Fruit fly (Drosophila melanogaster): ENCODE measurements around the gene CG3638.
A peak's percentile ranks its signal among the peaks of the same experiment; 100 is the strongest.

Gene CG3638

dm6 chrX:1269700-1270099, 33.2 kb upstream of the CG3638 start (continued):
- TF ChIP-seq pita (GFP tag; optimal IDR thresholded peaks at IDR 0.05) = no peak
- TF ChIP-seq Asciz (GFP tag; optimal IDR thresholded peaks at IDR 0.05) = no peak
- TF ChIP-seq CG9727 (GFP tag; optimal IDR thresholded peaks at IDR 0.05) = no peak
- TF ChIP-seq knrl (GFP tag; IDR thresholded peaks at IDR 0.05; ENCODE audit: partially characterized antibody) = no peak
- TF ChIP-seq zf30C (GFP tag; optimal IDR thresholded peaks at IDR 0.05) = no peak
- TF ChIP-seq CG1603 (tag; optimal IDR thresholded peaks at IDR 0.05) = peak; percentile 18
- TF ChIP-seq CG8924 (tag; optimal IDR thresholded peaks at IDR 0.05) = no peak
- no peak for TF ChIP-seq Drgx (GFP tag; IDR thresholded peaks at IDR 0.05)
- TF ChIP-seq CG17912 (GFP tag; optimal IDR thresholded peaks at IDR 0.05) = no peak
- TF ChIP-seq Ada2b (GFP tag; IDR thresholded peaks at IDR 0.05) = no peak
- no peak for TF ChIP-seq CG12744 (GFP tag; optimal IDR thresholded peaks at IDR 0.05)
- 0 out of 3 replicates have a peak, but pooled peaks have one; percentile 35 for TF ChIP-seq CG11695 (GFP tag; IDR thresholded peaks at IDR 0.05)
- TF ChIP-seq vfl (GFP tag; optimal IDR thresholded peaks at IDR 0.05) = no peak
- TF ChIP-seq zfh1 (GFP tag; IDR thresholded peaks at IDR 0.05) = no peak
- 0 out of 2 replicates have a peak, but pooled peaks have one; percentile 13 for TF ChIP-seq E2f1 (GFP tag; IDR thresholded peaks at IDR 0.05)
- no peak for TF ChIP-seq toy (GFP tag; IDR thresholded peaks at IDR 0.05)
- TF ChIP-seq CG7839 (tag; optimal IDR thresholded peaks at IDR 0.05) = peak; percentile 7
- TF ChIP-seq gt (GFP tag; IDR thresholded peaks at IDR 0.05) = no peak
- no peak for TF ChIP-seq CG6683 (GFP tag; optimal IDR thresholded peaks at IDR 0.05)
- no peak for TF ChIP-seq Hmx (GFP tag; optimal IDR thresholded peaks at IDR 0.05)
- TF ChIP-seq B-H2 (GFP tag; optimal IDR thresholded peaks at IDR 0.05) = no peak
- no peak for TF ChIP-seq ERR (GFP tag; optimal IDR thresholded peaks at IDR 0.05)
- TF ChIP-seq Gsc (GFP tag; IDR thresholded peaks at IDR 0.05) = no peak
- TF ChIP-seq caup (GFP tag; optimal IDR thresholded peaks at IDR 0.05; ENCODE audit: severe bottlenecking) = no peak
- no peak for TF ChIP-seq CG6765 (GFP tag; optimal IDR thresholded peaks at IDR 0.05)
- TF ChIP-seq gce (GFP tag; IDR thresholded peaks at IDR 0.05) = no peak
- TF ChIP-seq CG32772 (GFP tag; IDR thresholded peaks at IDR 0.05) = peak; percentile 38
- TF ChIP-seq CG14441 (GFP tag; IDR thresholded peaks at IDR 0.05) = 0 out of 2 replicates have a peak, but pooled peaks have one; percentile 13
- peak; percentile 25 for TF ChIP-seq CG2678 (tag; optimal IDR thresholded peaks at IDR 0.05)
- TF ChIP-seq bigmax (GFP tag; optimal IDR thresholded peaks at IDR 0.05) = no peak
- TF ChIP-seq Sox102F (GFP tag; optimal IDR thresholded peaks at IDR 0.05) = peak; percentile 40
- TF ChIP-seq CHES-1-like (GFP tag; optimal IDR thresholded peaks at IDR 0.05) = no peak
- no peak for TF ChIP-seq repo (GFP tag; optimal IDR thresholded peaks at IDR 0.05)
- TF ChIP-seq mld (GFP tag; IDR thresholded peaks at IDR 0.05; ENCODE audit: partially characterized antibody) = no peak
- 0 out of 2 replicates have a peak, but pooled peaks have one; percentile 19 for TF ChIP-seq CG17328 (GFP tag; IDR thresholded peaks at IDR 0.05)
- no peak for TF ChIP-seq CG14014 (GFP tag; IDR thresholded peaks at IDR 0.05)
- no peak for TF ChIP-seq CG4730 (GFP tag; IDR thresholded peaks at IDR 0.05)
- TF ChIP-seq CG16815 (GFP tag; optimal IDR thresholded peaks at IDR 0.05) = no peak
- no peak for TF ChIP-seq en (GFP tag; optimal IDR thresholded peaks at IDR 0.05)
- TF ChIP-seq Dref (GFP tag; IDR thresholded peaks at IDR 0.05) = no peak
- peak; percentile 34 for TF ChIP-seq dmrt99B (tag; optimal IDR thresholded peaks at IDR 0.05)
- no peak for TF ChIP-seq NfI (GFP tag; optimal IDR thresholded peaks at IDR 0.05)
- no peak for TF ChIP-seq gro (GFP tag; optimal IDR thresholded peaks at IDR 0.05)
- TF ChIP-seq cad (GFP tag; optimal IDR thresholded peaks at IDR 0.05) = no peak
- TF ChIP-seq CG14710 (tag; optimal IDR thresholded peaks at IDR 0.05) = no peak
- no peak for TF ChIP-seq CG43689 (GFP tag; IDR thresholded peaks at IDR 0.05)
- TF ChIP-seq tap (tag; optimal IDR thresholded peaks at IDR 0.05) = peak; percentile 27
- TF ChIP-seq Ptx1 (GFP tag; IDR thresholded peaks at IDR 0.05) = no peak
- TF ChIP-seq Ets65A (GFP tag) = peak; percentile 39
- peak; percentile 30; the same call in 1 of the 2 replicates for TF ChIP-seq vvl (GFP tag; IDR thresholded peaks at IDR 0.05)
- TF ChIP-seq Lpt (GFP tag; optimal IDR thresholded peaks at IDR 0.05) = no peak
- 0 out of 2 replicates have a peak, but pooled peaks have one; percentile 15 for TF ChIP-seq ssp (GFP tag; IDR thresholded peaks at IDR 0.05)

All from whole organism, embryonic.